Worm (Caenorhabditis elegans) whole organism, L2 larva: Measurements from ENCODE around the gene dhgd-1.

Experiments
- C34F6.9 ChIP-seq: fragments of 150-350 bp; optimal IDR thresholded peaks from 2 replicates; lab custom pipeline; 2014; ENCODE audit warnings: missing biosample characterization, missing genetic modification characterization
- F13H6.1 ChIP-seq: sonication (generic microtip); optimal IDR thresholded peaks from 2 replicates; lab custom pipeline; 2016; ENCODE audit warnings: missing genetic modification characterization, missing compliant biosample characterization
- Y55F3AM.14 ChIP-seq: fragments of 200-800 bp; sonication (Bioruptor generic); optimal IDR thresholded peaks from 2 replicates; lab custom pipeline; 2018; ENCODE audit warnings: mild to moderate bottlenecking, missing genetic modification characterization, missing compliant biosample characterization
- ZK546.5 ChIP-seq: sonication (generic microtip); optimal IDR thresholded peaks from 2 replicates; lab custom pipeline; 2017; ENCODE audit warnings: missing biosample characterization, missing genetic modification characterization
- alr-1 ChIP-seq: fragments of 150-350 bp; optimal IDR thresholded peaks from 2 replicates; lab custom pipeline; 2014; ENCODE audit warnings: missing biosample characterization, missing genetic modification characterization
- aly-2 ChIP-seq: fragments of 150-350 bp; optimal IDR thresholded peaks from 2 replicates; lab custom pipeline; 2014; ENCODE audit warnings: missing biosample characterization, missing genetic modification characterization
- blmp-1 ChIP-seq: sonication (generic microtip); optimal IDR thresholded peaks from 2 replicates; lab custom pipeline; 2017; ENCODE audit warnings: missing genetic modification characterization, mild to moderate bottlenecking, missing compliant biosample characterization, antibody characterized with exemption, moderate library complexity; ENCODE audit not compliant: insufficient read depth
- ceh-16 ChIP-seq: fragments of 150-350 bp; optimal IDR thresholded peaks from 2 replicates; lab custom pipeline; 2014; ENCODE audit warnings: missing biosample characterization, missing genetic modification characterization
- ceh-82 ChIP-seq: fragments of 150-350 bp; optimal IDR thresholded peaks from 2 replicates; lab custom pipeline; 2014; ENCODE audit warnings: missing biosample characterization, missing genetic modification characterization
- crh-2 ChIP-seq: sonication (generic microtip); optimal IDR thresholded peaks from 2 replicates; lab custom pipeline; 2017; ENCODE audit warnings: missing biosample characterization, missing genetic modification characterization
- dmd-4 ChIP-seq: sonication (generic microtip); optimal IDR thresholded peaks from 2 replicates; lab custom pipeline; 2017; ENCODE audit warnings: missing biosample characterization, missing genetic modification characterization
- egl-27 ChIP-seq: sonication (generic microtip); optimal IDR thresholded peaks from 3 replicates; lab custom pipeline; 2017; ENCODE audit warnings: missing biosample characterization, missing genetic modification reagents, missing genetic modification characterization
- elt-1 ChIP-seq: fragments of 150-350 bp; optimal IDR thresholded peaks from 2 replicates; lab custom pipeline; 2014; ENCODE audit warnings: missing biosample characterization, missing genetic modification characterization
- fos-1 ChIP-seq: fragments of 150-350 bp; optimal IDR thresholded peaks from 2 replicates; lab custom pipeline; 2014; ENCODE audit warnings: missing biosample characterization, missing genetic modification characterization
- lin-11 ChIP-seq: fragments of 150-350 bp; sonication (generic microtip); optimal IDR thresholded peaks from 2 replicates; lab custom pipeline; 2014; ENCODE audit warnings: missing biosample characterization, missing genetic modification characterization, inconsistent platforms, mixed read lengths
- lin-13 ChIP-seq: fragments of 150-350 bp; optimal IDR thresholded peaks from 2 replicates; lab custom pipeline; 2014; ENCODE audit warnings: missing biosample characterization, missing genetic modification reagents, missing genetic modification characterization
- lin-39 ChIP-seq: fragments of 150-350 bp; optimal IDR thresholded peaks from 2 replicates; lab custom pipeline; 2014; ENCODE audit warnings: missing biosample characterization, missing genetic modification reagents, missing genetic modification characterization
- mab-5 ChIP-seq: fragments of 150-350 bp; optimal IDR thresholded peaks from 2 replicates; lab custom pipeline; 2014; ENCODE audit warnings: missing biosample characterization, missing genetic modification characterization
- mbf-1 ChIP-seq: sonication (generic microtip); optimal IDR thresholded peaks from 2 replicates; lab custom pipeline; 2017; ENCODE audit warnings: missing biosample characterization, missing genetic modification characterization
- nhr-11 ChIP-seq: fragments of 150-350 bp; optimal IDR thresholded peaks from 2 replicates; lab custom pipeline; 2014; ENCODE audit warnings: missing biosample characterization, missing genetic modification characterization
- nhr-12 ChIP-seq: fragments of 150-350 bp; optimal IDR thresholded peaks from 2 replicates; lab custom pipeline; 2014; ENCODE audit warnings: missing biosample characterization, missing genetic modification characterization
- nhr-129 ChIP-seq: fragments of 150-350 bp; optimal IDR thresholded peaks from 2 replicates; lab custom pipeline; 2014; ENCODE audit warnings: missing biosample characterization, missing genetic modification characterization
- nhr-237 ChIP-seq: fragments of 150-350 bp; optimal IDR thresholded peaks from 2 replicates; lab custom pipeline; 2014; ENCODE audit warnings: missing biosample characterization, missing genetic modification characterization
- nhr-6 ChIP-seq: fragments of 150-350 bp; optimal IDR thresholded peaks from 2 replicates; lab custom pipeline; 2014; ENCODE audit warnings: missing biosample characterization, missing genetic modification characterization
- nhr-77 ChIP-seq: fragments of 150-350 bp; optimal IDR thresholded peaks from 2 replicates; lab custom pipeline; 2014; ENCODE audit warnings: missing biosample characterization, missing genetic modification characterization
- peb-1 ChIP-seq: fragments of 150-350 bp; optimal IDR thresholded peaks from 2 replicates; lab custom pipeline; 2014; ENCODE audit warnings: missing biosample characterization, missing genetic modification characterization
- sem-4 ChIP-seq: fragments of 150-350 bp; optimal IDR thresholded peaks from 2 replicates; lab custom pipeline; 2014; ENCODE audit warnings: missing biosample characterization, missing genetic modification reagents, missing genetic modification characterization
- skn-1 ChIP-seq: sonication (generic microtip); optimal IDR thresholded peaks from 2 replicates; lab custom pipeline; 2017; ENCODE audit warnings: missing biosample characterization, missing genetic modification characterization
- sma-9 ChIP-seq, 2 experiments: fragments of 150-350 bp in 1 of 2; sonication (generic microtip) in 1 of 2; optimal IDR thresholded peaks; 2 replicates each; lab custom pipeline; 2014 to 2016; ENCODE audit warnings: missing genetic modification characterization in 2 of 2, mild to moderate bottlenecking in 1 of 2, missing biosample characterization in 1 of 2, missing compliant biosample characterization in 1 of 2, missing genetic modification reagents in 1 of 2, moderate library complexity in 1 of 2
- snpc-4 ChIP-seq: fragments of 150-350 bp; optimal IDR thresholded peaks from 2 replicates; lab custom pipeline; 2014; ENCODE audit warnings: missing biosample characterization, missing genetic modification characterization
- unc-39 ChIP-seq: fragments of 150-350 bp; optimal IDR thresholded peaks from 2 replicates; lab custom pipeline; 2014; ENCODE audit warnings: missing biosample characterization, missing genetic modification characterization
- unc-55 ChIP-seq: fragments of 150-350 bp; sonication (generic microtip); optimal IDR thresholded peaks from 3 replicates; lab custom pipeline; 2014; ENCODE audit warnings: missing biosample characterization, missing genetic modification reagents, missing genetic modification characterization
- unc-62 ChIP-seq: fragments of 150-350 bp; optimal IDR thresholded peaks from 2 replicates; lab custom pipeline; 2014; ENCODE audit warnings: missing biosample characterization, missing genetic modification reagents, missing genetic modification characterization
- zag-1 ChIP-seq: fragments of 150-350 bp; optimal IDR thresholded peaks from 2 replicates; lab custom pipeline; 2014; ENCODE audit warnings: missing biosample characterization, missing genetic modification characterization
- ztf-1 ChIP-seq: fragments of 200-800 bp; sonication (Bioruptor generic); conservative IDR thresholded peaks from 2 replicates; pipeline ENCODE4 v1.3.6; 2022; ENCODE audit warnings: missing genetic modification characterization, missing compliant biosample characterization
- ztf-11 ChIP-seq: sonication (generic microtip); optimal IDR thresholded peaks from 2 replicates; lab custom pipeline; 2017; ENCODE audit warnings: missing biosample characterization, missing genetic modification characterization

Gene dhgd-1

ce11 chrII:11537606-11538016, 14.3 kb downstream of the dhgd-1 start:
- TF ChIP-seq ZK546.5 (tag; lab: Kevin White, UChicago) = no peak
- no peak for TF ChIP-seq nhr-6 (tag; lab: Kevin White, UChicago)
- no peak for TF ChIP-seq skn-1 (tag; lab: Kevin White, UChicago)
- no peak for TF ChIP-seq ceh-82
- no peak for TF ChIP-seq peb-1
- no peak for TF ChIP-seq ztf-1
- TF ChIP-seq sma-9 (GFP tag; optimal IDR thresholded peaks at IDR 0.05; lab: Kevin White, UChicago) = no peak
- TF ChIP-seq sma-9 (tag; optimal IDR thresholded peaks at IDR 0.05; lab: Kevin White, UChicago) = no peak
- no peak for TF ChIP-seq ceh-16 (tag; lab: Kevin White, UChicago)
- no peak for TF ChIP-seq nhr-11
- TF ChIP-seq alr-1 (tag; lab: Kevin White, UChicago) = no peak
- TF ChIP-seq nhr-129 (tag; lab: Kevin White, UChicago) = no peak
- no peak for TF ChIP-seq sem-4 (tag; lab: Kevin White, UChicago)

- TF ChIP-seq mbf-1 = no peak
- TF ChIP-seq elt-1 (tag; lab: Kevin White, UChicago) = no peak
- TF ChIP-seq, all 48 proteins: peak for 0
Observed at ce11 chrII:11537115-11537514, 14.8 kb downstream of the dhgd-1 start.

ce11 chrII:11536505-11536904, 15.4 kb downstream of the dhgd-1 start:
- TF ChIP-seq mbf-1 (no peak), egl-27 (tag; lab: Kevin White, UChicago) (no peak), dmd-4 (tag; lab: Kevin White, UChicago) (no peak), nhr-237 (tag; lab: Kevin White, UChicago) (no peak), snpc-4 (tag; lab: Kevin White, UChicago) (no peak), aly-2 (tag; lab: Kevin White, UChicago) (no peak), unc-55 (GFP tag; lab: Kevin White, UChicago) (no peak), zag-1 (no peak), fos-1 (tag; lab: Kevin White, UChicago) (no peak)
- TF ChIP-seq, all 48 proteins: peak for 0

- no peak for TF ChIP-seq mab-5
- no peak for TF ChIP-seq peb-1
- no peak for TF ChIP-seq unc-62 (GFP tag; lab: Kevin White, UChicago)
- TF ChIP-seq F13H6.1 (tag; lab: Kevin White, UChicago) = no peak
- TF ChIP-seq zag-1 = no peak
- TF ChIP-seq lin-39 (tag; lab: Kevin White, UChicago) = no peak
- TF ChIP-seq Y55F3AM.14 (GFP tag; lab: Kevin White, UChicago) = no peak
- TF ChIP-seq nhr-12 (tag; lab: Kevin White, UChicago) = no peak
- no peak for TF ChIP-seq lin-13 (GFP tag; lab: Kevin White, UChicago)
- TF ChIP-seq elt-1 (tag; lab: Kevin White, UChicago) = no peak
- TF ChIP-seq unc-39 (tag; lab: Kevin White, UChicago) = no peak
- no peak for TF ChIP-seq ztf-11 (tag; lab: Kevin White, UChicago)
- no peak for TF ChIP-seq nhr-77 (tag; lab: Kevin White, UChicago)
Observed at ce11 chrII:11535924-11536323, 16.0 kb downstream of the dhgd-1 start.

- TF ChIP-seq sma-9 (GFP tag; optimal IDR thresholded peaks at IDR 0.05; lab: Kevin White, UChicago) (no peak), sma-9 (tag; optimal IDR thresholded peaks at IDR 0.05; lab: Kevin White, UChicago) (no peak), C34F6.9 (tag; lab: Kevin White, UChicago) (no peak), crh-2 (tag; lab: Kevin White, UChicago) (no peak), blmp-1 (tag; lab: Kevin White, UChicago) (no peak), aly-2 (tag; lab: Kevin White, UChicago) (no peak), lin-11 (no peak)
- TF ChIP-seq, all 48 proteins: peak for 0
Observed at ce11 chrII:11535429-11535828, 16.5 kb downstream of the dhgd-1 start.
